Fruit fly (Drosophila melanogaster) whole organism, prepupa: ENCODE measurements around the gene HP1c.

Experiments
- Blimp-1 ChIP-seq: fragments of 200-800 bp; sonication (Bioruptor generic); optimal IDR thresholded peaks from 3 replicates; lab custom pipeline; 2017; ENCODE audit warnings: missing biosample characterization, missing genetic modification characterization, mild to moderate bottlenecking, moderate library complexity, missing genetic modification reagents
- CG10631 ChIP-seq: fragments of 200-800 bp; sonication (Bioruptor generic); optimal IDR thresholded peaks from 2 replicates; lab custom pipeline; 2016; ENCODE audit warnings: missing biosample characterization, missing genetic modification characterization
- CG10669 ChIP-seq: fragments of 200-800 bp; sonication (Bioruptor generic); optimal IDR thresholded peaks from 3 replicates; lab custom pipeline; 2018; ENCODE audit warnings: missing biosample characterization, mild to moderate bottlenecking, missing genetic modification characterization, moderate library complexity
- CG11294 ChIP-seq: fragments of 200-800 bp; sonication (Bioruptor generic); IDR thresholded peaks from 2 replicates; pipeline ENCODE4 v1.3.6; 2022; ENCODE audit warnings: missing biosample characterization, missing genetic modification characterization
- CG11902 ChIP-seq: fragments of 200-800 bp; sonication (Bioruptor generic); optimal IDR thresholded peaks from 3 replicates; lab custom pipeline; 2016; ENCODE audit warnings: missing biosample characterization, missing genetic modification characterization
- CG1621 ChIP-seq: fragments of 200-800 bp; sonication (Bioruptor generic); optimal IDR thresholded peaks from 3 replicates; lab custom pipeline; 2018; ENCODE audit warnings: missing biosample characterization, mild to moderate bottlenecking, missing genetic modification characterization
- CG3032 ChIP-seq: fragments of 200-800 bp; optimal IDR thresholded peaks from 2 replicates; lab custom pipeline; 2019; ENCODE audit warnings: missing biosample characterization, mild to moderate bottlenecking, missing genetic modification characterization, moderate library complexity
- CG31627 ChIP-seq: fragments of 200-800 bp; sonication (Bioruptor generic); optimal IDR thresholded peaks from 3 replicates; lab custom pipeline; 2016; ENCODE audit warnings: missing biosample characterization, missing genetic modification characterization
- CG32006 ChIP-seq: fragments of 200-800 bp; sonication (Bioruptor generic); optimal IDR thresholded peaks from 3 replicates; lab custom pipeline; 2017; ENCODE audit warnings: missing biosample characterization, mild to moderate bottlenecking, missing genetic modification characterization
- CG34406 ChIP-seq: fragments of 200-800 bp; sonication (Bioruptor generic); optimal IDR thresholded peaks from 3 replicates; lab custom pipeline; 2016; ENCODE audit warnings: missing biosample characterization, missing genetic modification characterization
- CG3919 ChIP-seq: fragments of 200-800 bp; sonication (Bioruptor generic); optimal IDR thresholded peaks from 3 replicates; lab custom pipeline; 2016; ENCODE audit warnings: missing biosample characterization, missing genetic modification characterization
- CG6163 ChIP-seq: fragments of 200-800 bp; sonication (Bioruptor generic); IDR thresholded peaks from 3 replicates; pipeline ENCODE4 v1.3.6; 2022; ENCODE audit warnings: missing biosample characterization, missing genetic modification characterization
- CG6276 ChIP-seq: fragments of 200-800 bp; sonication (Bioruptor generic); optimal IDR thresholded peaks from 2 replicates; lab custom pipeline; 2017; ENCODE audit warnings: missing biosample characterization, mild to moderate bottlenecking, missing genetic modification characterization
- CG6792 ChIP-seq: fragments of 200-800 bp; sonication (Bioruptor generic); optimal IDR thresholded peaks from 3 replicates; lab custom pipeline; 2016; ENCODE audit warnings: missing biosample characterization, missing genetic modification characterization
- CG6808 ChIP-seq: fragments of 200-800 bp; sonication (Bioruptor generic); optimal IDR thresholded peaks from 3 replicates; lab custom pipeline; 2017; ENCODE audit warnings: missing biosample characterization, missing genetic modification characterization, mild to moderate bottlenecking, moderate library complexity, missing genetic modification reagents
- CG6854 ChIP-seq: fragments of 200-800 bp; sonication (Bioruptor generic); optimal IDR thresholded peaks from 2 replicates; lab custom pipeline; 2017; ENCODE audit warnings: missing biosample characterization, mild to moderate bottlenecking, missing genetic modification characterization
- CG7368 ChIP-seq: fragments of 200-800 bp; sonication (Bioruptor generic); optimal IDR thresholded peaks from 3 replicates; lab custom pipeline; 2016; ENCODE audit warnings: missing biosample characterization, missing genetic modification characterization
- CG8319 ChIP-seq: fragments of 200-800 bp; sonication (Bioruptor generic); optimal IDR thresholded peaks from 3 replicates; lab custom pipeline; 2016; ENCODE audit warnings: missing biosample characterization, missing genetic modification characterization
- CG9139 ChIP-seq: fragments of 200-800 bp; sonication (Bioruptor generic); optimal IDR thresholded peaks from 3 replicates; lab custom pipeline; 2017; ENCODE audit warnings: missing biosample characterization, mild to moderate bottlenecking, missing genetic modification characterization
- Eip75B ChIP-seq: fragments of 200-800 bp; sonication (Bioruptor generic); optimal IDR thresholded peaks from 3 replicates; lab custom pipeline; 2016; ENCODE audit warnings: missing biosample characterization, missing genetic modification characterization
- Eip78C ChIP-seq: fragments of 200-800 bp; sonication (Bioruptor generic); peaks from one replicate; lab custom pipeline; 2016; ENCODE audit warnings: missing biosample characterization, missing genetic modification characterization
- Eip93F ChIP-seq: fragments of 200-800 bp; sonication (Bioruptor generic); optimal IDR thresholded peaks from 2 replicates; lab custom pipeline; 2016; ENCODE audit warnings: missing biosample characterization, mild to moderate bottlenecking, missing genetic modification characterization
- Ets96B ChIP-seq: fragments of 200-800 bp; optimal IDR thresholded peaks from 2 replicates; lab custom pipeline; 2019; ENCODE audit warnings: missing biosample characterization, mild to moderate bottlenecking, missing genetic modification characterization, moderate library complexity
- Hr38 ChIP-seq: sonication (Bioruptor generic); optimal IDR thresholded peaks from 2 replicates; lab custom pipeline; 2016; ENCODE audit warnings: missing biosample characterization, missing genetic modification characterization
- Hr4 ChIP-seq: fragments of 200-800 bp; sonication (Bioruptor generic); optimal IDR thresholded peaks from 3 replicates; lab custom pipeline; 2016; ENCODE audit warnings: missing biosample characterization, missing genetic modification characterization
- Met ChIP-seq: fragments of 200-800 bp; sonication (Bioruptor generic); optimal IDR thresholded peaks from 3 replicates; lab custom pipeline; 2016; ENCODE audit warnings: missing biosample characterization, missing genetic modification characterization
- OdsH ChIP-seq: fragments of 200-800 bp; sonication (Bioruptor generic); optimal IDR thresholded peaks from 3 replicates; lab custom pipeline; 2016; ENCODE audit warnings: missing biosample characterization, missing genetic modification characterization
- Smox ChIP-seq: fragments of 200-800 bp; sonication (Bioruptor generic); optimal IDR thresholded peaks from 3 replicates; lab custom pipeline; 2016; ENCODE audit warnings: missing biosample characterization, missing genetic modification characterization
- Sox102F ChIP-seq: fragments of 200-800 bp; sonication (Bioruptor generic); optimal IDR thresholded peaks from 2 replicates; lab custom pipeline; 2016; ENCODE audit warnings: missing biosample characterization, mild to moderate bottlenecking, missing genetic modification characterization
- Sox15 ChIP-seq: fragments of 200-800 bp; sonication (Bioruptor generic); optimal IDR thresholded peaks from 3 replicates; lab custom pipeline; 2016; ENCODE audit warnings: missing biosample characterization, missing genetic modification characterization
- acj6 ChIP-seq: fragments of 200-800 bp; sonication (Bioruptor generic); optimal IDR thresholded peaks from 3 replicates; lab custom pipeline; 2016; ENCODE audit warnings: missing biosample characterization, missing genetic modification characterization
- cyc ChIP-seq: fragments of 200-800 bp; sonication (Bioruptor generic); optimal IDR thresholded peaks from 3 replicates; lab custom pipeline; 2016; ENCODE audit warnings: missing biosample characterization, missing genetic modification characterization
- dac ChIP-seq: fragments of 200-800 bp; sonication (Bioruptor generic); optimal IDR thresholded peaks from 2 replicates; lab custom pipeline; 2017; ENCODE audit warnings: missing biosample characterization, mild to moderate bottlenecking, missing genetic modification characterization
- dsx ChIP-seq: fragments of 200-800 bp; optimal IDR thresholded peaks from 3 replicates; lab custom pipeline; 2019; ENCODE audit warnings: missing biosample characterization, mild to moderate bottlenecking, missing genetic modification characterization, moderate library complexity; ENCODE audit not compliant: poor library complexity, severe bottlenecking
- eg ChIP-seq: fragments of 200-800 bp; sonication (Bioruptor generic); IDR thresholded peaks from 3 replicates; pipeline ENCODE4 v1.3.6; 2022; ENCODE audit warnings: missing biosample characterization, missing genetic modification characterization
- esn ChIP-seq: fragments of 200-800 bp; sonication (Bioruptor generic); optimal IDR thresholded peaks from 2 replicates; lab custom pipeline; 2016; ENCODE audit warnings: missing biosample characterization, mild to moderate bottlenecking, missing genetic modification characterization, moderate library complexity
- fd59A ChIP-seq: fragments of 200-800 bp; sonication (Bioruptor generic); optimal IDR thresholded peaks from 2 replicates; lab custom pipeline; 2017; ENCODE audit warnings: missing biosample characterization, mild to moderate bottlenecking, missing genetic modification characterization, missing genetic modification reagents
- fd85E ChIP-seq: fragments of 200-800 bp; sonication (Bioruptor generic); optimal IDR thresholded peaks from 3 replicates; lab custom pipeline; 2016; ENCODE audit warnings: missing biosample characterization, missing genetic modification characterization
- fkh ChIP-seq: fragments of 200-800 bp; sonication (Bioruptor generic); optimal IDR thresholded peaks from 3 replicates; lab custom pipeline; 2017; ENCODE audit warnings: missing biosample characterization, mild to moderate bottlenecking, missing genetic modification characterization, moderate library complexity
- lz ChIP-seq: fragments of 200-800 bp; sonication (Bioruptor generic); optimal IDR thresholded peaks from 3 replicates; lab custom pipeline; 2016; ENCODE audit warnings: missing biosample characterization, missing genetic modification characterization
- net ChIP-seq: fragments of 200-800 bp; sonication (Bioruptor generic); optimal IDR thresholded peaks from 3 replicates; lab custom pipeline; 2016; ENCODE audit warnings: missing biosample characterization, missing genetic modification characterization
- pdm3 ChIP-seq: fragments of 200-800 bp; sonication (Bioruptor generic); optimal IDR thresholded peaks from 3 replicates; lab custom pipeline; 2016; ENCODE audit warnings: missing biosample characterization, missing genetic modification characterization
- salr ChIP-seq, 2 experiments: fragments of 200-800 bp; sonication (Bioruptor generic); optimal IDR thresholded peaks; 3 replicates each; lab custom pipeline; 2016 to 2018; ENCODE audit warnings: missing biosample characterization in 2 of 2, missing genetic modification characterization in 2 of 2, mild to moderate bottlenecking in 1 of 2
- ss ChIP-seq, 2 experiments: fragments of 200-800 bp; sonication (Bioruptor generic); optimal IDR thresholded peaks; 2 replicates in 1 of 2; 3 replicates in 1 of 2; lab custom pipeline; 2017 to 2018; ENCODE audit warnings: mild to moderate bottlenecking in 2 of 2, missing biosample characterization in 2 of 2, missing genetic modification characterization in 2 of 2, moderate library complexity in 1 of 2
- svp ChIP-seq: fragments of 200-800 bp; sonication (Bioruptor generic); peaks from one replicate; lab custom pipeline; 2016; ENCODE audit warnings: missing biosample characterization, missing genetic modification characterization
- topi ChIP-seq: fragments of 200-800 bp; sonication (Bioruptor generic); optimal IDR thresholded peaks from 3 replicates; lab custom pipeline; 2016; ENCODE audit warnings: missing biosample characterization, missing genetic modification characterization
- vri ChIP-seq: fragments of 200-800 bp; sonication (Bioruptor generic); optimal IDR thresholded peaks from 3 replicates; lab custom pipeline; 2016; ENCODE audit warnings: missing biosample characterization, mild to moderate bottlenecking, missing genetic modification characterization

Gene HP1c

DNA sequence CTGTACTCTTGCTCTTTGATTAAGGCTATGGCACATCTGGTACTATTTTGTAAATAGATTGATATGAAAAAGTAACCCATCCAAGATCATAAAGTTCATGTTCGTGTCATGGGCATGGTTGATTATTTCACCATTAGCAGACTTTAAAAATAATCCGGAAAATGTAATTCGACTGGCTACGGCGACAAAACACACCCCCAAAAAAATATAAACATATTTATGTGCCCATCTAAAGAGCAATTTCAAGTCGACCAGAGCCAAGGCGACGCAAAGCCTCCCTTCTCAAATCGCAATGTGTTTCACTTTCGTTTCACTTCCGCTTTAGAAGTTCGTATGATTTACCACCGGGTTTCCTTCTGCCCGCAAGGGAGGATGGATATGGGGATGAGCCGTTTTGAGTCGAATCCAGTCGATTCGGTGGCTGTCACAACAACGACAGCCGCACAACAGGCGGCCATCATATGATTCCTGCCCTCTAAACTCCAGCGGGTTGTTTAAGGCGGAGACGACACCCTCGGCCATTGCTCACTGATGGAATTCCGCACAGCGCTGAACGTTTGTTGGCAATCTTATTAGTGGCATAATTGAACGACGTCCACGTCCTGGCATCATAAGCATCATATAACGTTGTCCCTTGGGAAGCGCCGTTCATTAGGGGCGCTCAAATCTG, 26.3 kb upstream of the HP1c start (continued):
- no peak for TF ChIP-seq CG8319 (GFP tag; lab: Kevin White, UChicago)
- TF ChIP-seq CG31627: no peak

DNA sequence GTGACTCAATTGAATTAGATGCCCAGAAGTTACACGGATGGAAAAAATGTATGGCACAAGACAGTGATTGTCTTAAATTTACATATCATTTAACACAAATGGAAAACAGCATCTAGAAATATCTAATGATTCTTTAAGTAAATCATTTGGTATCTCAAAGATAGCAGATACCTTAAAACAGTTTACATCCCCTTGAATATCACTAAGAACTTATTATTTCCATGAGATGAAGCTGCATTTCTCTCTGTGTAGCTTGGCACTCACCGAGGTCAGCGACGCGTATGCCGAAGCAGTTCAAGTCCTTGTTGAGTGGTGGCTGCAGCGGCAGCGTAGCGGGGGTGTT, 25.8 kb upstream of the HP1c start:
- TF ChIP-seq dsx (no peak), CG10669 (GFP tag; lab: Kevin White, UChicago) (no peak), acj6 (no peak), CG6808 (GFP tag; lab: Kevin White, UChicago) (no peak), CG31627 (no peak), pdm3 (GFP tag; lab: Kevin White, UChicago) (no peak)

- TF ChIP-seq topi (GFP tag; lab: Kevin White, UChicago): peak; percentile 32
- TF ChIP-seq esn: peak; percentile 27
- no peak for TF ChIP-seq Sox15 (GFP tag; lab: Kevin White, UChicago)
- peak; percentile 37 for TF ChIP-seq vri (GFP tag; lab: Kevin White, UChicago)
- peak; percentile 23 for TF ChIP-seq CG7368
- TF ChIP-seq Blimp-1 (GFP tag; lab: Kevin White, UChicago): peak; percentile 11
- TF ChIP-seq CG6792 (GFP tag; lab: Kevin White, UChicago): peak; percentile 22
- TF ChIP-seq acj6: peak; percentile 22
- TF ChIP-seq CG11294 (GFP tag; lab: Robert Waterston, UW): no peak
- no peak for TF ChIP-seq cyc
- peak; percentile 1 for TF ChIP-seq lz (GFP tag; lab: Kevin White, UChicago)
- TF ChIP-seq CG32006 (GFP tag; lab: Kevin White, UChicago): peak; percentile 77
- peak; percentile 18 for TF ChIP-seq CG6854
- TF ChIP-seq Sox102F (GFP tag; lab: Kevin White, UChicago): no peak
- no peak for TF ChIP-seq Hr38 (GFP tag; lab: Kevin White, UChicago)
- TF ChIP-seq CG3032: peak; percentile 64
- TF ChIP-seq CG10631 (GFP tag; lab: Kevin White, UChicago): no peak
- TF ChIP-seq CG10669 (GFP tag; lab: Kevin White, UChicago): peak; percentile 74
- peak; percentile 80 for TF ChIP-seq eg (GFP tag; lab: Robert Waterston, UW)
- no peak for TF ChIP-seq pdm3 (GFP tag; lab: Kevin White, UChicago)
- TF ChIP-seq Met: no peak
- TF ChIP-seq CG9139 (GFP tag; lab: Kevin White, UChicago): peak; percentile 90
- peak; percentile 78 for TF ChIP-seq CG1621
- no peak for TF ChIP-seq Hr4 (GFP tag; lab: Kevin White, UChicago)
- TF ChIP-seq Eip93F (GFP tag; lab: Kevin White, UChicago): peak; percentile 47
- TF ChIP-seq ss (GFP tag; optimal IDR thresholded peaks at IDR 0.05; lab: Kevin White, UChicago): peak; percentile 92 to 96
- peak; percentile 64 for TF ChIP-seq fd59A (GFP tag; lab: Kevin White, UChicago)
- TF ChIP-seq CG6276 (GFP tag; lab: Kevin White, UChicago): peak; percentile 85
- no peak for TF ChIP-seq CG11902 (GFP tag; lab: Kevin White, UChicago)
- TF ChIP-seq Eip78C (GFP tag; lab: Kevin White, UChicago): peak; percentile 20
- TF ChIP-seq OdsH (GFP tag; lab: Kevin White, UChicago): no peak
- no peak for TF ChIP-seq Eip75B (GFP tag; lab: Kevin White, UChicago)
- TF ChIP-seq Ets96B: peak; percentile 64
- TF ChIP-seq fd85E (GFP tag; lab: Kevin White, UChicago): no peak
- no peak for TF ChIP-seq Smox (GFP tag; lab: Kevin White, UChicago)
- TF ChIP-seq CG34406 (GFP tag; lab: Kevin White, UChicago): peak; percentile 46
- no peak for TF ChIP-seq fkh (GFP tag; lab: Kevin White, UChicago)
- peak; percentile 28 for TF ChIP-seq svp
- peak; percentile 63; the same call in 2 of the 3 replicates for TF ChIP-seq CG6163 (GFP tag; lab: Robert Waterston, UW)
- peak; percentile 52 for TF ChIP-seq CG3919 (GFP tag; lab: Kevin White, UChicago)
- peak; percentile 93 for TF ChIP-seq CG6808 (GFP tag; lab: Kevin White, UChicago)
- peak; percentile 44 to 85 for TF ChIP-seq salr (GFP tag; optimal IDR thresholded peaks at IDR 0.05; lab: Kevin White, UChicago)
- peak; percentile 27 for TF ChIP-seq dac (GFP tag; lab: Kevin White, UChicago)
- TF ChIP-seq net (GFP tag; lab: Kevin White, UChicago): peak; percentile 81
These were observed 24.6 kb upstream of the HP1c start, which contains the start of gene wge for dm6 chr3R:22720808-22721306. TSS of gene wge (minus strand) at chr3R:22721150.
